Worm (Caenorhabditis elegans): ENCODE results near the gene K03D3.2.
"Not testable (repeated sequence)": the region's sequence is repeated elsewhere in the genome, so short reads cannot be mapped to it uniquely, and the experiment has no call there.

The K03D3.2 gene

ce11 chrIV:16320410-16320809, 8.0 kb downstream of the K03D3.2 start, which contains the start of gene K03D3.5:
TSS of gene K03D3.5 (minus strand) at chrIV:16320510.
- no peak for TF ChIP-seq hmg-4 (GFP tag; optimal IDR thresholded peaks at IDR 0.05)
- TF ChIP-seq ceh-36 (tag; optimal IDR thresholded peaks at IDR 0.05), result no peak
- no peak for TF ChIP-seq flt-1 (GFP tag; IDR thresholded peaks at IDR 0.05)
- no peak for TF ChIP-seq aly-1 (tag; optimal IDR thresholded peaks at IDR 0.05)
- TF ChIP-seq ceh-13 (GFP tag; optimal IDR thresholded peaks at IDR 0.05), result no peak
- no peak for TF ChIP-seq hnd-1 (tag; optimal IDR thresholded peaks at IDR 0.05)
- no peak for TF ChIP-seq pes-1 (GFP tag; IDR thresholded peaks at IDR 0.05)
- no peak for TF ChIP-seq tra-4 (tag; optimal IDR thresholded peaks at IDR 0.05)
- TF ChIP-seq B0310.2 (tag; optimal IDR thresholded peaks at IDR 0.05), result no peak
- no peak for TF ChIP-seq tbx-11 (GFP tag; IDR thresholded peaks at IDR 0.05)
- TF ChIP-seq ets-7 (tag; optimal IDR thresholded peaks at IDR 0.05), result no peak

- no peak for TF ChIP-seq hmg-4 (GFP tag; optimal IDR thresholded peaks at IDR 0.05)
- TF ChIP-seq ets-7 (tag; optimal IDR thresholded peaks at IDR 0.05), result no peak
- no peak for TF ChIP-seq ceh-36 (tag; optimal IDR thresholded peaks at IDR 0.05)
- TF ChIP-seq tra-4 (tag; optimal IDR thresholded peaks at IDR 0.05), result no peak
- TF ChIP-seq ama-1 (optimal IDR thresholded peaks at IDR 0.05), result no peak
- no peak for TF ChIP-seq scrt-1 (GFP tag; IDR thresholded peaks at IDR 0.05)
- no peak for TF ChIP-seq tbx-11 (GFP tag; IDR thresholded peaks at IDR 0.05)
Observed at ce11 chrIV:16310103-16310502, 18.3 kb downstream of the K03D3.2 start.

- not testable (repeated sequence) for TF ChIP-seq ets-7, hnd-1, aly-1 (tag; optimal IDR thresholded peaks at IDR 0.05)
Observed at ce11 chrIV:16307925-16308324, 20.5 kb downstream of the K03D3.2 start, which contains the start of gene rac-2. TSS of gene rac-2 (plus strand) at chrIV:16308225.

- no peak for TF ChIP-seq F13C5.2 (tag; optimal IDR thresholded peaks at IDR 0.05)
- TF ChIP-seq tbx-37 (GFP tag; conservative IDR thresholded peaks at IDR 0.05), result no peak
- no peak for TF ChIP-seq hnd-1 (tag; optimal IDR thresholded peaks at IDR 0.05)
- no peak for TF ChIP-seq scrt-1 (GFP tag; IDR thresholded peaks at IDR 0.05)
Observed at ce11 chrIV:16306918-16307317, 21.5 kb downstream of the K03D3.2 start.

ce11 chrIV:16298851-16299250, 29.6 kb downstream of the K03D3.2 start, which contains the start of gene srz-72:
TSS of gene srz-72 (plus strand) at chrIV:16299151.
- TF ChIP-seq scrt-1 (GFP tag; IDR thresholded peaks at IDR 0.05) (no peak), hmg-4 (GFP tag; optimal IDR thresholded peaks at IDR 0.05) (no peak), sea-1 (GFP tag; conservative IDR thresholded peaks at IDR 0.05) (no peak), ceh-36 (tag; optimal IDR thresholded peaks at IDR 0.05) (no peak), tbx-37 (GFP tag; conservative IDR thresholded peaks at IDR 0.05) (no peak), tra-4 (tag; optimal IDR thresholded peaks at IDR 0.05) (no peak), ama-1 (optimal IDR thresholded peaks at IDR 0.05) (no peak), F13C5.2 (tag; optimal IDR thresholded peaks at IDR 0.05) (no peak), ceh-13 (GFP tag; optimal IDR thresholded peaks at IDR 0.05) (no peak), flt-1 (GFP tag; IDR thresholded peaks at IDR 0.05) (no peak), aly-1 (tag; optimal IDR thresholded peaks at IDR 0.05) (no peak), hnd-1 (tag; optimal IDR thresholded peaks at IDR 0.05) (no peak), tbx-11 (GFP tag; IDR thresholded peaks at IDR 0.05) (no peak), hmbx-1 (tag; optimal IDR thresholded peaks at IDR 0.05) (no peak), ets-7 (tag; optimal IDR thresholded peaks at IDR 0.05) (no peak), pes-1 (GFP tag; IDR thresholded peaks at IDR 0.05) (no peak)

ce11 chrIV:16293889-16294288, 34.5 kb downstream of the K03D3.2 start:
- TF ChIP-seq ceh-36 (tag; optimal IDR thresholded peaks at IDR 0.05) (no peak), hnd-1 (tag; optimal IDR thresholded peaks at IDR 0.05) (no peak), F13C5.2 (tag; optimal IDR thresholded peaks at IDR 0.05) (no peak), tbx-37 (GFP tag; conservative IDR thresholded peaks at IDR 0.05) (no peak), hmg-4 (GFP tag; optimal IDR thresholded peaks at IDR 0.05) (no peak), tra-4 (tag; optimal IDR thresholded peaks at IDR 0.05) (no peak), ceh-13 (GFP tag; optimal IDR thresholded peaks at IDR 0.05) (no peak), B0310.2 (tag; optimal IDR thresholded peaks at IDR 0.05) (no peak)

- TF ChIP-seq ceh-36 (tag; optimal IDR thresholded peaks at IDR 0.05) (no peak), tbx-11 (GFP tag; IDR thresholded peaks at IDR 0.05) (no peak)
Observed at ce11 chrIV:16290745-16291144, 37.7 kb downstream of the K03D3.2 start, which contains the start of gene srz-75. TSS of gene srz-75 (minus strand) at chrIV:16290845.

ce11 chrIV:16280614-16281013, 47.8 kb downstream of the K03D3.2 start, which contains the start of gene clec-191:
TSS of gene clec-191 (minus strand) at chrIV:16280714.
- no peak for TF ChIP-seq tra-4 (tag; optimal IDR thresholded peaks at IDR 0.05)
- TF ChIP-seq flt-1 (GFP tag; IDR thresholded peaks at IDR 0.05), result no peak
- no peak for TF ChIP-seq sea-1 (GFP tag; conservative IDR thresholded peaks at IDR 0.05)
- TF ChIP-seq B0310.2 (tag; optimal IDR thresholded peaks at IDR 0.05), result no peak
- TF ChIP-seq F13C5.2 (tag; optimal IDR thresholded peaks at IDR 0.05), result no peak
- TF ChIP-seq hmg-4 (GFP tag; optimal IDR thresholded peaks at IDR 0.05), result no peak
- no peak for TF ChIP-seq tbx-37 (GFP tag; conservative IDR thresholded peaks at IDR 0.05)
- TF ChIP-seq ceh-13 (GFP tag; optimal IDR thresholded peaks at IDR 0.05), result no peak
- no peak for TF ChIP-seq ceh-36 (tag; optimal IDR thresholded peaks at IDR 0.05)
- no peak for TF ChIP-seq pes-1 (GFP tag; IDR thresholded peaks at IDR 0.05)
- no peak for TF ChIP-seq aly-1 (tag; optimal IDR thresholded peaks at IDR 0.05)
- no peak for TF ChIP-seq ama-1 (optimal IDR thresholded peaks at IDR 0.05)
- no peak for TF ChIP-seq hnd-1 (tag; optimal IDR thresholded peaks at IDR 0.05)
